Fruit fly (Drosophila melanogaster) whole organism, prepupa: ENCODE data around the gene BicC.

ENCODE experiments used
- CG10669 ChIP-seq: fragments of 200-800 bp; sonication (Bioruptor generic); optimal IDR thresholded peaks from 3 replicates; lab custom pipeline; 2018; ENCODE audit warnings: missing biosample characterization, mild to moderate bottlenecking, missing genetic modification characterization, moderate library complexity
- CG11294 ChIP-seq: fragments of 200-800 bp; sonication (Bioruptor generic); IDR thresholded peaks from 2 replicates; pipeline ENCODE4 v1.3.6; 2022; ENCODE audit warnings: missing biosample characterization, missing genetic modification characterization
- CG11902 ChIP-seq: fragments of 200-800 bp; sonication (Bioruptor generic); optimal IDR thresholded peaks from 3 replicates; lab custom pipeline; 2016; ENCODE audit warnings: missing biosample characterization, missing genetic modification characterization
- CG15336 ChIP-seq: fragments of 200-800 bp; sonication (Bioruptor generic); IDR thresholded peaks from 2 replicates; pipeline ENCODE4 v1.3.6; 2022; ENCODE audit warnings: missing biosample characterization, missing genetic modification characterization
- CG1621 ChIP-seq: fragments of 200-800 bp; sonication (Bioruptor generic); optimal IDR thresholded peaks from 3 replicates; lab custom pipeline; 2018; ENCODE audit warnings: missing biosample characterization, mild to moderate bottlenecking, missing genetic modification characterization
- CG16779 ChIP-seq: fragments of 200-800 bp; sonication (Bioruptor generic); optimal IDR thresholded peaks from 3 replicates; lab custom pipeline; 2017; ENCODE audit warnings: missing biosample characterization, mild to moderate bottlenecking, missing genetic modification characterization
- CG3032 ChIP-seq: fragments of 200-800 bp; optimal IDR thresholded peaks from 2 replicates; lab custom pipeline; 2019; ENCODE audit warnings: missing biosample characterization, mild to moderate bottlenecking, missing genetic modification characterization, moderate library complexity
- CG4318 ChIP-seq: fragments of 200-800 bp; sonication (Bioruptor generic); optimal IDR thresholded peaks from 3 replicates; lab custom pipeline; 2017; ENCODE audit warnings: missing biosample characterization, mild to moderate bottlenecking, missing genetic modification characterization
- CG6163 ChIP-seq: fragments of 200-800 bp; sonication (Bioruptor generic); IDR thresholded peaks from 3 replicates; pipeline ENCODE4 v1.3.6; 2022; ENCODE audit warnings: missing biosample characterization, missing genetic modification characterization
- CG6792 ChIP-seq: fragments of 200-800 bp; sonication (Bioruptor generic); optimal IDR thresholded peaks from 3 replicates; lab custom pipeline; 2016; ENCODE audit warnings: missing biosample characterization, missing genetic modification characterization
- CG6854 ChIP-seq: fragments of 200-800 bp; sonication (Bioruptor generic); optimal IDR thresholded peaks from 2 replicates; lab custom pipeline; 2017; ENCODE audit warnings: missing biosample characterization, mild to moderate bottlenecking, missing genetic modification characterization
- CG7368 ChIP-seq: fragments of 200-800 bp; sonication (Bioruptor generic); optimal IDR thresholded peaks from 3 replicates; lab custom pipeline; 2016; ENCODE audit warnings: missing biosample characterization, missing genetic modification characterization
- CG8119 ChIP-seq: fragments of 200-800 bp; sonication (Bioruptor generic); IDR thresholded peaks from 3 replicates; pipeline ENCODE4 v1.3.6; 2022; ENCODE audit warnings: missing biosample characterization, missing genetic modification characterization
- CG8319 ChIP-seq: fragments of 200-800 bp; sonication (Bioruptor generic); optimal IDR thresholded peaks from 3 replicates; lab custom pipeline; 2016; ENCODE audit warnings: missing biosample characterization, missing genetic modification characterization
- CG8632 ChIP-seq: fragments of 200-800 bp; sonication (Bioruptor generic); optimal IDR thresholded peaks from 3 replicates; lab custom pipeline; 2016; ENCODE audit warnings: missing biosample characterization, missing genetic modification characterization
- CG9139 ChIP-seq: fragments of 200-800 bp; sonication (Bioruptor generic); optimal IDR thresholded peaks from 3 replicates; lab custom pipeline; 2017; ENCODE audit warnings: missing biosample characterization, mild to moderate bottlenecking, missing genetic modification characterization
- Ets21C ChIP-seq: fragments of 200-800 bp; sonication (Bioruptor generic); optimal IDR thresholded peaks from 3 replicates; lab custom pipeline; 2016; ENCODE audit warnings: missing biosample characterization, missing genetic modification characterization
- Ets96B ChIP-seq: fragments of 200-800 bp; optimal IDR thresholded peaks from 2 replicates; lab custom pipeline; 2019; ENCODE audit warnings: missing biosample characterization, mild to moderate bottlenecking, missing genetic modification characterization, moderate library complexity
- Gug ChIP-seq: fragments of 200-800 bp; sonication (Bioruptor generic); IDR thresholded peaks from 2 replicates; pipeline ENCODE4 v1.3.6; 2022; ENCODE audit warnings: missing biosample characterization, missing genetic modification characterization
- Hr39 ChIP-seq: fragments of 200-800 bp; sonication (Bioruptor generic); optimal IDR thresholded peaks from 2 replicates; lab custom pipeline; 2016; ENCODE audit warnings: missing biosample characterization, missing genetic modification characterization
- Hr4 ChIP-seq: fragments of 200-800 bp; sonication (Bioruptor generic); optimal IDR thresholded peaks from 3 replicates; lab custom pipeline; 2016; ENCODE audit warnings: missing biosample characterization, missing genetic modification characterization
- Met ChIP-seq: fragments of 200-800 bp; sonication (Bioruptor generic); optimal IDR thresholded peaks from 3 replicates; lab custom pipeline; 2016; ENCODE audit warnings: missing biosample characterization, missing genetic modification characterization
- OdsH ChIP-seq: fragments of 200-800 bp; sonication (Bioruptor generic); optimal IDR thresholded peaks from 3 replicates; lab custom pipeline; 2016; ENCODE audit warnings: missing biosample characterization, missing genetic modification characterization
- Sox102F ChIP-seq: fragments of 200-800 bp; sonication (Bioruptor generic); optimal IDR thresholded peaks from 2 replicates; lab custom pipeline; 2016; ENCODE audit warnings: missing biosample characterization, mild to moderate bottlenecking, missing genetic modification characterization
- acj6 ChIP-seq: fragments of 200-800 bp; sonication (Bioruptor generic); optimal IDR thresholded peaks from 3 replicates; lab custom pipeline; 2016; ENCODE audit warnings: missing biosample characterization, missing genetic modification characterization
- dac ChIP-seq: fragments of 200-800 bp; sonication (Bioruptor generic); optimal IDR thresholded peaks from 2 replicates; lab custom pipeline; 2017; ENCODE audit warnings: missing biosample characterization, mild to moderate bottlenecking, missing genetic modification characterization
- esn ChIP-seq: fragments of 200-800 bp; sonication (Bioruptor generic); optimal IDR thresholded peaks from 2 replicates; lab custom pipeline; 2016; ENCODE audit warnings: missing biosample characterization, mild to moderate bottlenecking, missing genetic modification characterization, moderate library complexity
- fd59A ChIP-seq: fragments of 200-800 bp; sonication (Bioruptor generic); optimal IDR thresholded peaks from 2 replicates; lab custom pipeline; 2017; ENCODE audit warnings: missing biosample characterization, mild to moderate bottlenecking, missing genetic modification characterization, missing genetic modification reagents
- fd85E ChIP-seq: fragments of 200-800 bp; sonication (Bioruptor generic); optimal IDR thresholded peaks from 3 replicates; lab custom pipeline; 2016; ENCODE audit warnings: missing biosample characterization, missing genetic modification characterization
- fkh ChIP-seq: fragments of 200-800 bp; sonication (Bioruptor generic); optimal IDR thresholded peaks from 3 replicates; lab custom pipeline; 2017; ENCODE audit warnings: missing biosample characterization, mild to moderate bottlenecking, missing genetic modification characterization, moderate library complexity
- lz ChIP-seq: fragments of 200-800 bp; sonication (Bioruptor generic); optimal IDR thresholded peaks from 3 replicates; lab custom pipeline; 2016; ENCODE audit warnings: missing biosample characterization, missing genetic modification characterization
- net ChIP-seq: fragments of 200-800 bp; sonication (Bioruptor generic); optimal IDR thresholded peaks from 3 replicates; lab custom pipeline; 2016; ENCODE audit warnings: missing biosample characterization, missing genetic modification characterization
- salr ChIP-seq, 2 experiments: fragments of 200-800 bp; sonication (Bioruptor generic); optimal IDR thresholded peaks; 3 replicates each; lab custom pipeline; 2016 to 2018; ENCODE audit warnings: missing biosample characterization in 2 of 2, missing genetic modification characterization in 2 of 2, mild to moderate bottlenecking in 1 of 2
- ss ChIP-seq, 2 experiments: fragments of 200-800 bp; sonication (Bioruptor generic); optimal IDR thresholded peaks; 2 replicates in 1 of 2; 3 replicates in 1 of 2; lab custom pipeline; 2017 to 2018; ENCODE audit warnings: mild to moderate bottlenecking in 2 of 2, missing biosample characterization in 2 of 2, missing genetic modification characterization in 2 of 2, moderate library complexity in 1 of 2
- svp ChIP-seq: fragments of 200-800 bp; sonication (Bioruptor generic); peaks from one replicate; lab custom pipeline; 2016; ENCODE audit warnings: missing biosample characterization, missing genetic modification characterization
- topi ChIP-seq: fragments of 200-800 bp; sonication (Bioruptor generic); optimal IDR thresholded peaks from 3 replicates; lab custom pipeline; 2016; ENCODE audit warnings: missing biosample characterization, missing genetic modification characterization

The BicC gene

DNA sequence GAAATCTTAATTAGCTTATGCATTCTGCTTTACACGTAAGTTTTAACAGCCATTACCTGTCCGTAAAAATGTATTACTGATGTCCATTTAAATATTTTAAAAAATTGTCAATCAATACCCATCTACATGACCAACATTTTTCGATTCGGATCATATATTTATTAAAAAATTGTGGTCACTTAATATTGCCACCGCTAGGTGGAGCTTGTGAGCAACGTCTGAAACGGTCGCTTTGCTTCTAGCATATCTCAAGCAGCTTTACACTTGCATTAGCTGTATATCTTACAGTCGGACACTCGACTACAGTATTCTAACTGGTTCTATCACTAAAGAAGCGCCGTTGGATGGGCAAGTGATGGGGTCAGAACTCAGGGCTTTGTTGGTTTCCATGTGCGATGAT, 15.2 kb upstream of the BicC start:
- no peak for TF ChIP-seq fd85E
- no peak for TF ChIP-seq CG4318 (GFP tag; lab: Kevin White, UChicago)
- TF ChIP-seq ss (GFP tag; optimal IDR thresholded peaks at IDR 0.05; lab: Kevin White, UChicago), result no peak
- no peak for TF ChIP-seq fkh (GFP tag; lab: Kevin White, UChicago)
- no peak for TF ChIP-seq CG15336 (GFP tag; lab: Robert Waterston, UW)
- no peak for TF ChIP-seq acj6 (GFP tag; lab: Kevin White, UChicago)
- TF ChIP-seq CG8119 (GFP tag; lab: Robert Waterston, UW), result no peak
- TF ChIP-seq topi (GFP tag; lab: Kevin White, UChicago), result no peak
- no peak for TF ChIP-seq CG7368
- TF ChIP-seq, all 60 proteins: peak for 0

dm6 chr2L:16040255-16040654, 1.6 kb upstream of the BicC start:
- no peak for TF ChIP-seq CG11294
- TF ChIP-seq CG4318 (GFP tag; lab: Kevin White, UChicago), result no peak
- TF ChIP-seq Hr39 (GFP tag; lab: Kevin White, UChicago), result peak; percentile 2

DNA sequence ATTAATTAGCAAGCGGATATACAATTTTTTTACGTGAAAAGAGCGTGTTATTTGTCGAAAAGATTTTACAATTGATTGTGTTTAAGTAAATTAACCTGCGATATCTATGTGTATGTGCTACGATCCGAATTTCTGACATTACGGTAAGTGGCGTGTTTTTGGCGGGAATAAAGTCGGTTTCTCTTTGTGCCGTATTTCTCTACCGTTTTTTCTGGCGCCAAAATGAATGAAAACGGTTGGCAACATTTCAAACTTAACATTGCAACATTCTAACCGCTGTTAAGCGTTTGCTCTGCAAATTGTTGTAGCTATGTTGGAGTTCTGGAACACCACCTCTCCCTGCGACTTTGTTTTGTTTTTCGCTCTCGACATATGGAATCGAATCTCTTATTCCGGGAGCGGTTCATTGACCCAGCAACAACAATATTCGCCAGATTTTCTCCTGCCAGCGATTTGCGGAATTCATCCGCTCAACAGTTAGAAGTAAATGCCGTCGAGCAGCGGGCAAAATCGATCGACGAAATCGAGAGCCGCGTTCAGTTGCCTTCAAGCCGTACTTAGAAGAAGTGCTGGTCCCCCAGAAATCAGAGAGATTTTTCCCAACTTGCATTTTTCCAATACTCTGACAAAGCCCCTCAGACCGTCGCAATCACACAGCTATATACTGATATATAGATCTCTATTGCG, 681 bp downstream of the BicC start:
- TF ChIP-seq dac (no peak), acj6 (GFP tag; lab: Kevin White, UChicago) (no peak), Sox102F (GFP tag; lab: Kevin White, UChicago) (no peak), OdsH (GFP tag; lab: Kevin White, UChicago) (no peak), Gug (GFP tag; lab: Robert Waterston, UW) (no peak), ss (GFP tag; optimal IDR thresholded peaks at IDR 0.05; lab: Kevin White, UChicago) (no peak), Ets96B (tag; lab: Kevin White, UChicago) (no peak), fkh (GFP tag; lab: Kevin White, UChicago) (no peak), CG10669 (GFP tag; lab: Kevin White, UChicago) (no peak), CG6792 (no peak), CG9139 (GFP tag; lab: Kevin White, UChicago) (no peak), CG16779 (tag; lab: Kevin White, UChicago) (no peak), CG6854 (no peak), Hr4 (GFP tag; lab: Kevin White, UChicago) (no peak), CG7368 (no peak), fd85E (no peak), salr (GFP tag; optimal IDR thresholded peaks at IDR 0.05; lab: Kevin White, UChicago) (no peak)

- TF ChIP-seq svp (GFP tag; lab: Kevin White, UChicago) (peak; percentile 38), OdsH (GFP tag; lab: Kevin White, UChicago) (no peak), fd85E (no peak)
Observed at dm6 chr2L:16049647-16050046, 7.8 kb downstream of the BicC start, which contains the start of gene beat-Ia. Gene beat-Ia, plus strand, starts transcription at chr2L:16049965.

- TF ChIP-seq CG8319 (GFP tag; lab: Kevin White, UChicago) (no peak), CG11902 (GFP tag; lab: Kevin White, UChicago) (no peak), fd59A (GFP tag; lab: Kevin White, UChicago) (no peak), CG6854 (no peak), CG3032 (tag; lab: Kevin White, UChicago) (no peak), CG8632 (no peak), CG6792 (no peak), CG1621 (no peak), lz (GFP tag; lab: Kevin White, UChicago) (no peak), fd85E (no peak), Met (GFP tag; lab: Kevin White, UChicago) (no peak), dac (no peak), CG4318 (GFP tag; lab: Kevin White, UChicago) (no peak), CG6163 (GFP tag; lab: Robert Waterston, UW) (no peak), esn (GFP tag; lab: Kevin White, UChicago) (no peak), Ets21C (GFP tag; lab: Kevin White, UChicago) (no peak), topi (GFP tag; lab: Kevin White, UChicago) (no peak), net (GFP tag; lab: Kevin White, UChicago) (no peak)
- TF ChIP-seq, all 60 proteins: peak for 0
Observed at dm6 chr2L:16094697-16095096, 52.9 kb downstream of the BicC start, which contains the start of gene CG4891. Gene CG4891, plus strand, starts transcription at chr2L:16094997.
